Fruit fly (Drosophila melanogaster) whole organism, wandering third instar larva: ENCODE results near the gene D.

Experiments used
- CrebA ChIP-seq: fragments of 200-800 bp; sonication (Bioruptor generic); optimal IDR thresholded peaks from 2 replicates; lab custom pipeline; 2016; ENCODE audit warnings: missing biosample characterization, mild to moderate bottlenecking, missing genetic modification characterization, borderline replicate concordance
- Dif ChIP-seq: fragments of 200-275, 200-300 bp; sonication (Bioruptor generic); optimal IDR thresholded peaks from 2 replicates; lab custom pipeline; 2018; ENCODE audit warnings: missing biosample characterization, missing genetic modification characterization; ENCODE audit not compliant: partially characterized antibody
- Mio ChIP-seq: sonication (Bioruptor generic); optimal IDR thresholded peaks from 2 replicates; lab custom pipeline; 2016; ENCODE audit warnings: missing biosample characterization, missing genetic modification characterization
- Myc ChIP-seq: fragments of >200 bp; optimal IDR thresholded peaks from 2 replicates; lab custom pipeline; 2017
- Vsx2 ChIP-seq: fragments of 200-300, 225-300 bp; sonication (Bioruptor generic); optimal IDR thresholded peaks from 2 replicates; lab custom pipeline; 2018; ENCODE audit warnings: missing biosample characterization, missing genetic modification characterization; ENCODE audit not compliant: partially characterized antibody
- br ChIP-seq: fragments of 200-800 bp; sonication (Bioruptor generic); optimal IDR thresholded peaks from 2 replicates; lab custom pipeline; 2016; ENCODE audit warnings: missing biosample characterization, missing genetic modification characterization
- h ChIP-seq: fragments of 200-800 bp; sonication (Bioruptor generic); optimal IDR thresholded peaks from 3 replicates; lab custom pipeline; 2016; ENCODE audit warnings: missing biosample characterization, mild to moderate bottlenecking, missing genetic modification characterization
- pan ChIP-seq: fragments of >200 bp; optimal IDR thresholded peaks from 2 replicates; lab custom pipeline; 2017
- usp ChIP-seq: fragments of >200 bp; optimal IDR thresholded peaks from 2 replicates; lab custom pipeline; 2017; ENCODE audit warnings: missing biosample characterization, missing genetic modification characterization
- woc ChIP-seq: sonication (Bioruptor generic); optimal IDR thresholded peaks from 2 replicates; lab custom pipeline; 2016; ENCODE audit warnings: missing biosample characterization, mild to moderate bottlenecking, missing genetic modification characterization

dm6 chr3L:14202318-14202717 lies 23.9 kb upstream of the D start:
- TF ChIP-seq Vsx2 (peak; percentile 32), Mio (GFP tag; lab: Kevin White, UChicago) (no peak), Dif (GFP tag; lab: Kevin White, UChicago) (no peak), woc (no peak), h (GFP tag; lab: Kevin White, UChicago) (no peak), usp (no peak), br (GFP tag; lab: Kevin White, UChicago) (peak; percentile 2), Myc (lab: Kevin White, UChicago) (no peak), pan (lab: Kevin White, UChicago) (no peak), CrebA (GFP tag; lab: Kevin White, UChicago) (peak; percentile 11)
